Worm (Caenorhabditis elegans) whole organism, early embryonic: ENCODE data around the gene gsnl-1.

Experiments
- B0310.2 ChIP-seq: sonication (generic microtip); optimal IDR thresholded peaks from 2 replicates; lab custom pipeline; 2016; ENCODE audit warnings: mild to moderate bottlenecking, missing genetic modification characterization, missing compliant biosample characterization
- F13C5.2 ChIP-seq: sonication (generic microtip); optimal IDR thresholded peaks from 2 replicates; lab custom pipeline; 2017; ENCODE audit warnings: mild to moderate bottlenecking, missing genetic modification characterization, inconsistent platforms, missing compliant biosample characterization
- aly-1 ChIP-seq: sonication (generic microtip); optimal IDR thresholded peaks from 2 replicates; lab custom pipeline; 2016; ENCODE audit warnings: missing genetic modification characterization, missing compliant biosample characterization
- ama-1 ChIP-seq: fragments of 150-350 bp; optimal IDR thresholded peaks from 2 replicates; lab custom pipeline; 2014
- ceh-13 ChIP-seq: fragments of 200-800 bp; sonication (Bioruptor generic); optimal IDR thresholded peaks from 2 replicates; lab custom pipeline; 2018; ENCODE audit warnings: mild to moderate bottlenecking, missing genetic modification characterization, missing compliant biosample characterization
- ceh-36 ChIP-seq: sonication (generic microtip); optimal IDR thresholded peaks from 2 replicates; lab custom pipeline; 2016; ENCODE audit warnings: missing genetic modification characterization, inconsistent platforms, missing compliant biosample characterization
- ets-7 ChIP-seq: sonication (generic microtip); optimal IDR thresholded peaks from 2 replicates; lab custom pipeline; 2016; ENCODE audit warnings: missing genotype, missing genetic modification characterization, missing compliant biosample characterization
- flt-1 ChIP-seq: fragments of 200-800 bp; sonication (Bioruptor generic); IDR thresholded peaks from 2 replicates; pipeline ENCODE4 v1.3.6; 2022; ENCODE audit warnings: missing genetic modification characterization, missing compliant biosample characterization
- hmbx-1 ChIP-seq: sonication (generic microtip); optimal IDR thresholded peaks from 2 replicates; lab custom pipeline; 2016; ENCODE audit warnings: mild to moderate bottlenecking, missing genetic modification characterization, missing compliant biosample characterization
- hmg-4 ChIP-seq: fragments of 200-800 bp; sonication (Bioruptor generic); optimal IDR thresholded peaks from 2 replicates; lab custom pipeline; 2018; ENCODE audit warnings: mild to moderate bottlenecking, missing genetic modification characterization, missing compliant biosample characterization
- hnd-1 ChIP-seq: sonication (generic microtip); optimal IDR thresholded peaks from 2 replicates; lab custom pipeline; 2016; ENCODE audit warnings: missing genetic modification characterization, missing compliant biosample characterization
- pes-1 ChIP-seq: fragments of 200-800 bp; sonication (Bioruptor generic); IDR thresholded peaks from 2 replicates; pipeline ENCODE4 v1.3.6; 2022; ENCODE audit warnings: missing genetic modification reagents, missing genetic modification characterization, missing compliant biosample characterization
- scrt-1 ChIP-seq: fragments of 200-800 bp; sonication (Bioruptor generic); IDR thresholded peaks from 2 replicates; pipeline ENCODE4 v1.3.6; 2022; ENCODE audit warnings: missing genetic modification characterization, missing compliant biosample characterization
- sea-1 ChIP-seq: fragments of 200-800 bp; sonication (Bioruptor generic); conservative IDR thresholded peaks from 2 replicates; pipeline ENCODE4 v1.3.6; 2022; ENCODE audit warnings: missing genetic modification characterization, missing compliant biosample characterization
- tbx-11 ChIP-seq: fragments of 200-800 bp; sonication (Bioruptor generic); IDR thresholded peaks from 2 replicates; pipeline ENCODE4 v1.3.6; 2022; ENCODE audit warnings: missing genetic modification characterization, missing compliant biosample characterization
- tbx-37 ChIP-seq: fragments of 200-800 bp; sonication (Bioruptor generic); conservative IDR thresholded peaks from 2 replicates; pipeline ENCODE4 v1.3.6; 2022; ENCODE audit warnings: missing genetic modification reagents, missing genetic modification characterization, missing compliant biosample characterization
- tra-4 ChIP-seq: sonication (generic microtip); optimal IDR thresholded peaks from 2 replicates; lab custom pipeline; 2017; ENCODE audit warnings: missing genetic modification characterization, missing compliant biosample characterization

Gene gsnl-1

DNA sequence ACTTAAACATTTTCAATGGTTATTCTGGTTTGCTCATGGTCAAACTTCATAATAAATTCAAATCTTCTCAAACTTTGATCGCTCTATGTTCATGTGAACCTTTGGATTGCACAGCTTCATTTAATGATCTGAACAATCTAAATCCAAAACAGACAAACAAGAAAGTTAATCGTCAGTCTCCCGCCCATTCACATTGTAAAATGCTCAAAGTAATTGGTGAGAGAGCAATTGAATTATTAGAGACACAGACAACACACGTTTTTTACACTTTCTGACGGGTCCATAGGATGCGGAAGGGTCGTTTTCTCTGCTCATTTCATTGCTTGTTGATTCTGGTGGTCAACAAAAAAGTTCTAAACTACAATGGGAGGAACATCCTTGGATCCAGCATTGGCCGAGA, at the start of gene gsnl-1:
Gene gsnl-1, plus strand, starts transcription at position 301 of the 400 bp plus-strand sequence.
- TF ChIP-seq flt-1 (GFP tag; lab: Robert Waterston, UW) (no peak), hmbx-1 (tag; lab: Kevin White, UChicago) (no peak), hnd-1 (tag; lab: Kevin White, UChicago) (no peak), scrt-1 (GFP tag; lab: Robert Waterston, UW) (no peak), pes-1 (GFP tag; lab: Robert Waterston, UW) (no peak)

DNA sequence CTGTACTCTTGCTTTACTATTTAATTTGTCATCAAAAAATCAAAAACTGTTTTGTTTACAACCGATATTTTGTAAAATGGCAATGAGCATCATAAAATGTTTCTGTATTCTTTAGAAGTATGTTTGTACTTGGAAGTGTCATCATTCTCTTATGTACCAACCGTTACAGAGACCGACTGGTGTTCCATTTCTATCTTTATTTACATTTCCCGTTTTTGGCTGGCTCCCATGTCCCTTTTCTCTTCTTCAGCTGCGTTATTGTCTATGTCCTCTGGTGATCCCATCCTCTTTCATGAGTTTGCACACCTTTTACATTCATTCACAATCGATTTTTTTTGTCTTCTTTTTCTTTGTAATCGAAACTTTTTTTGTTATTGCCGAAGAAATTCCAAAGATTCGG, 45.4 kb upstream of the gsnl-1 start:
- TF ChIP-seq B0310.2 (no peak), scrt-1 (GFP tag; lab: Robert Waterston, UW) (no peak), hmg-4 (GFP tag; lab: Kevin White, UChicago) (no peak), pes-1 (GFP tag; lab: Robert Waterston, UW) (no peak), ama-1 (lab: Kevin White, UChicago) (no peak), ets-7 (tag; lab: Kevin White, UChicago) (no peak), flt-1 (GFP tag; lab: Robert Waterston, UW) (no peak), hnd-1 (tag; lab: Kevin White, UChicago) (no peak), tbx-11 (no peak), sea-1 (no peak), ceh-36 (no peak), tra-4 (tag; lab: Kevin White, UChicago) (no peak), tbx-37 (GFP tag; lab: Robert Waterston, UW) (no peak), ceh-13 (GFP tag; lab: Kevin White, UChicago) (no peak), F13C5.2 (tag; lab: Kevin White, UChicago) (no peak), hmbx-1 (tag; lab: Kevin White, UChicago) (no peak), aly-1 (tag; lab: Kevin White, UChicago) (no peak)

DNA sequence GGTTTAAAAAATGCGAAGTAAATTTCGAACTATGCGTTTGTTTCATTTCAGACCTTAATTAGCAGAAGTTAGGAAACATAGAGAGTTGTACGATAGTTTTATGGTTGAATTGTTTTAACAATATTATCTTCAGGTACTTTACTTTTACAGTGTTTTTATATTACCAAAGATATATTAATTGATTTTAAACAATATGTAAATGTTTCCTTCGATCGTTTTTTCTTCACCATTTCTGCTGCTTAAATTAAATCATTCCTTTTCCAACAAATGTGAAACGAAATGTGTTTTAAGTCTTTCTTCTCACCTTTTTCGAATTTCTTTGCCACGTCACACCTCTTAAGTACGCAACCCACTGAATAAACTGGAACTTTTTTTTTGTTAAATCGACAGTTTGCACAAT, 43.5 kb upstream of the gsnl-1 start:
- TF ChIP-seq hmg-4 (GFP tag; lab: Kevin White, UChicago): no peak
- TF ChIP-seq B0310.2: no peak

DNA sequence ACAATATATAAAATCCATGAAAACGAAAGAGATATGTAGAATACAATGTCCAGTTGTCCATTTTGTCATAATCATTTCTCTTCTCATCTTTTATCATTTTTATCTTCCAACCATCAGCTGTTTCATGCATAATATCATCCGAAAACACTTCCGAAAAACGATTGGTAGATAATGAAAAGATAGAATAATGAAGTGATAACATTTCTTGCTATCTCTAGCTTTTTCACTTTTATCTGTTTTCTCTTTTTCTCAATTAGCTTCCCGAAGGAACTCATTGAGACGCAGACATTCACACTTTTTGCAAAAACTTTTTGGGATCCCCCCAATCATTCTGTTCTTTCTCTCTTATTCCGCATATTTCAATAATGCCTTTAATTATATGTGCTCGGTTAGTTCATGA, 42.9 kb upstream of the gsnl-1 start:
- TF ChIP-seq hnd-1 (tag; lab: Kevin White, UChicago) (no peak), ama-1 (lab: Kevin White, UChicago) (no peak), tbx-37 (GFP tag; lab: Robert Waterston, UW) (no peak), sea-1 (no peak), ceh-13 (GFP tag; lab: Kevin White, UChicago) (no peak), B0310.2 (no peak), hmbx-1 (tag; lab: Kevin White, UChicago) (no peak), F13C5.2 (tag; lab: Kevin White, UChicago) (no peak), flt-1 (GFP tag; lab: Robert Waterston, UW) (no peak), ets-7 (tag; lab: Kevin White, UChicago) (no peak), pes-1 (GFP tag; lab: Robert Waterston, UW) (no peak), hmg-4 (GFP tag; lab: Kevin White, UChicago) (no peak), scrt-1 (GFP tag; lab: Robert Waterston, UW) (no peak), tra-4 (tag; lab: Kevin White, UChicago) (no peak), ceh-36 (no peak), aly-1 (tag; lab: Kevin White, UChicago) (no peak), tbx-11 (no peak)

DNA sequence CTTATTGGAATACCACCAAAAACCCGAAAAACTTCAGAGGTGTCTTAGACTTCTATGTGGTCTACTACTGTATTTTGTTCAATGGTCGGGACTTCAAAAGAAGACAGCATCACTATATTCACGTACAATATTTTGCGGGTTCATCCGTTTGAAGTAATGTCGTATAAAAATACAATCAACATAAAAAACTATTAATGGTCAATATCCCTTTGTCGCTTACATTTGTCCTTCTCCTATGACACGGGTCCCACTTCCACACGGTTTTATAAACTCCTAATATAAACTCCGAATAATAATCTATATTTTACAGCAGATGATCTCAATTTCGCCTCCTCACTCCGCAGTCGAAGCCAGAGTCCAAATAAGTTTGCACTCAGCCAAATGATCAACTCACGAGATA, 39.3 kb upstream of the gsnl-1 start:
- TF ChIP-seq sea-1 (no peak), hmg-4 (GFP tag; lab: Kevin White, UChicago) (no peak), pes-1 (GFP tag; lab: Robert Waterston, UW) (no peak), flt-1 (GFP tag; lab: Robert Waterston, UW) (no peak), tbx-37 (GFP tag; lab: Robert Waterston, UW) (no peak), hmbx-1 (tag; lab: Kevin White, UChicago) (no peak), ceh-36 (no peak), hnd-1 (tag; lab: Kevin White, UChicago) (no peak)

DNA sequence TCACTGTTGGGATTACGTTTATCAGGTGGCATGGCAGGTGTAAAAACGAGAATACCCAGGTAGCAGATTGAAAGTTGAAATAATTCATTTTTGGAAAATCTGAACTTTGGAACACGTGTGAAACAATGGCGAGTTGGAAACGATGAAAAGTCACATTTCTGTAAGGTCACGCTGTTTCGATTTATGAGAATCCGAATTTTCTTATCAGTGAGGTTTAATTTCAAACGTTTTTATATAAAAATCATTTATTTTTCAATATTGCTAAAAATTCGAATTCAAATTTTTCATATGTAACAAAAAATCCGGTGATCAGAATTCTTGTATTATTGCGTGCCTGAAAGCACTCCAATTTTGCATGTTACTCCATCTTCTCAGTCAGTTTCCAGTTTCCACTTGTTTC, 34.2 kb upstream of the gsnl-1 start, which contains the start of gene F07D3.3:
Gene F07D3.3, minus strand, starts transcription at position 101 of the 400 bp plus-strand sequence.
- no peak for TF ChIP-seq pes-1 (GFP tag; lab: Robert Waterston, UW)
- no peak for TF ChIP-seq F13C5.2 (tag; lab: Kevin White, UChicago)
- TF ChIP-seq ets-7 (tag; lab: Kevin White, UChicago): no peak
- TF ChIP-seq tbx-11: no peak
- no peak for TF ChIP-seq hnd-1 (tag; lab: Kevin White, UChicago)
- TF ChIP-seq flt-1 (GFP tag; lab: Robert Waterston, UW): no peak
- TF ChIP-seq hmg-4 (GFP tag; lab: Kevin White, UChicago): no peak
- no peak for TF ChIP-seq sea-1
- TF ChIP-seq ceh-13 (GFP tag; lab: Kevin White, UChicago): no peak
- no peak for TF ChIP-seq ama-1 (lab: Kevin White, UChicago)
- no peak for TF ChIP-seq ceh-36

DNA sequence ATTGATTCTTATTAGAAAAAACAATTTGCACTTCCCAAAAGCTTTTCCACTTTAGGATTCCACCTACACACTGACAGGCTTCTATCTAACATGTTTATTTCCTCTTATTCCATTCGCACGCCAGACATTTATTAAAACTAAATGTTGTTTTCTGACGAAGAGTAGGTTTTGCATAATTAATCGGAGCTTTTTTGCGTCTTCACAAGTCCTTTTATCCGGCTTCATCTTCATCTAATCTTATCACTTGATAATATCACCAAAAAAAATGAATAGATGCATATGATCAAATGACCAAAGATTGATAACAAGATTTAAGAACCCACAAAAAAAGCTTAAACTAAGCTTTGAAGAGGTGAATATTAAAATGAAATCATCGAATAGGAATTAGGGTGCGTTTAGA, 31.3 kb upstream of the gsnl-1 start:
- no peak for TF ChIP-seq B0310.2
- no peak for TF ChIP-seq ama-1 (lab: Kevin White, UChicago)
- no peak for TF ChIP-seq ceh-36
- TF ChIP-seq ceh-13 (GFP tag; lab: Kevin White, UChicago): no peak
- no peak for TF ChIP-seq hnd-1 (tag; lab: Kevin White, UChicago)
- TF ChIP-seq sea-1: no peak

DNA sequence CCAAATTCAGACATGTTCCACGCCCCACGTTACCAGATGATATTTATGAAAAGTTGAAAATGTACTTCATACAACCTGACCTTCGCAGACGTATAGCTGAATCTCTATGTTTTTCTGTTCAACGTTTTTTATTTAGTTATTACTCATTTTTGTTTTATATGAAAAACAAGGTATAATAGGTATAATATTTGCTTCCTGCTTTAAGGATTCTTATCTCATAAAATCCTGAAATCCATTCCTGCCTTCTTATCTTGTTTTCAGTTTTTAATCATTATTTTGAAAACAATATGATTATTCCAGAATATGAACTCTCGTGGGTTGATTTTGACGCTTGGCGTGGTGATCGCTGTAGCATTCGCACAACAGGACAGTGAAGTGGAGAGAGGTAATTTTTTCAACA, 25.2 kb upstream of the gsnl-1 start, which contains the start of gene flp-6:
Gene flp-6, plus strand, starts transcription at position 301 of the 400 bp plus-strand sequence.
- no peak for TF ChIP-seq aly-1 (tag; lab: Kevin White, UChicago)
- TF ChIP-seq sea-1: no peak
- TF ChIP-seq hnd-1 (tag; lab: Kevin White, UChicago): no peak
- TF ChIP-seq ama-1 (lab: Kevin White, UChicago): no peak
- no peak for TF ChIP-seq tbx-11
- no peak for TF ChIP-seq tbx-37 (GFP tag; lab: Robert Waterston, UW)
- no peak for TF ChIP-seq tra-4 (tag; lab: Kevin White, UChicago)
- TF ChIP-seq ceh-36: no peak
- TF ChIP-seq flt-1 (GFP tag; lab: Robert Waterston, UW): no peak
- TF ChIP-seq ceh-13 (GFP tag; lab: Kevin White, UChicago): no peak
- TF ChIP-seq ets-7 (tag; lab: Kevin White, UChicago): no peak
- no peak for TF ChIP-seq B0310.2
- TF ChIP-seq pes-1 (GFP tag; lab: Robert Waterston, UW): no peak
- TF ChIP-seq hmg-4 (GFP tag; lab: Kevin White, UChicago): no peak
- no peak for TF ChIP-seq scrt-1 (GFP tag; lab: Robert Waterston, UW)
